Fruit fly (Drosophila melanogaster) S2 (cell line): ENCODE data around the gene CG7133.

Source experiments
- CG8478 ChIP-seq: fragments of >200 bp; optimal IDR thresholded peaks from 2 replicates; lab custom pipeline; 2018
- CTCF ChIP-seq, 2 experiments: fragments of >200 bp; optimal IDR thresholded peaks; 2 replicates each; lab custom pipeline; 2018

dm6 chr3L:22091339-22091738 is 17.0 kb upstream of the CG7133 start:
- no peak for TF ChIP-seq CTCF (optimal IDR thresholded peaks at IDR 0.05; lab: Kevin White, UChicago)
- no peak for TF ChIP-seq CG8478 (lab: Kevin White, UChicago)
